Worm (Caenorhabditis elegans) whole organism, L3 larva: Measurements from ENCODE around the gene gcy-21.
"Not testable (repeated sequence)": the region's sequence is repeated elsewhere in the genome, so short reads cannot be mapped to it uniquely, and the experiment has no call there.

ENCODE experiments used
- ama-1 ChIP-seq: fragments of 150-350 bp; optimal IDR thresholded peaks from 2 replicates; lab custom pipeline; 2018
- fkh-10 ChIP-seq: sonication (generic microtip); optimal IDR thresholded peaks from 2 replicates; lab custom pipeline; 2017; ENCODE audit warnings: missing biosample characterization, missing genetic modification reagents, missing genetic modification characterization

DNA sequence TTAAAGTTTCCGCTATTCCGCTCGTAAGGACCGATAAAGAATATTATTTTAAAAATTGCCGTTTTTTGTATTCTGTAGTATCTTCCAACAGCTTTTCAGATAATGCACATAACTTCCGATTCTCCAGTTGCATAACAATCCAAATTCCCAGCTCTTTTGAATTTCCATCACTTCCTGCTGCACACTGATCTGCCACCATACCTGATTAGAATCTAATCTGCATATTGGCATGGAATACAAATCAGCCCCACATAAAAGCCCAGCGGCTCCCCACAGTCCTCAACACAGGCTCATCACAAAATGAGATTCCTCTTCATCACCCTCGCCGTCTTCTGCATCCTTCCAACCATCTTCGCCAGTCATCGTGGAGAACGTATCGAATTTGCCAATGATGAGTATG lies 29.2 kb downstream of the gcy-21 start, which contains the start of gene nspf-2:
- TF ChIP-seq ama-1 (lab: Kevin White, UChicago); fkh-10 (GFP tag; lab: Kevin White, UChicago): not testable (repeated sequence)
